ENCODE assay signal across 2 worm cellular contexts in the genomic region with DNA sequence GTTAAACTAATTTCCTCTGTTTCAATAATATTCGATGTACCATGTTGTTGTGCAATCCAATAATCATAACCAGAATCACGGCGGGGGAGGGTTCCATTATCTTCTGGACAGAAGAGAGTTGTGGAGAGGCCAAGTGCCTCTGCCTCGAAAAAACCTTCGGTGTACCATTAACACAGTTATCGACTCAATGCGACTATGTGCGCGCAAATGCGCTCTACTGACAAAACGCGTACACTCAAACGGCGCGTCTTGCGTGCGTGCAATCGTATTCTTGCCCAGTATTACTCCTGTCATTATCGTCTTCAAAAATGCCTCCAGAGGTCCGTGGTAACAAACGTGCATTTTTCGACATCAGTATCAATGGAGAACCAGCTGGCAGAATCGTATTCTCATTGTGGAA.
TF ChIP-seq lines count a peak whose summit lies in the region.

TSS of gene cyn-8 (plus strand) at position 217 of the 400 bp plus-strand sequence.

TF ChIP-seq in whole organism, L1 larva, 84 proteins besides CTCF, POLR2A, EP300 and RAD21 (continued from another document):
- TF ChIP-seq snu-23 (GFP tag; optimal IDR thresholded peaks at IDR 0.05; lab: Kevin White, UChicago) (peak; percentile 53), unc-30 (tag; optimal IDR thresholded peaks at IDR 0.05; lab: Kevin White, UChicago) (no peak), hpl-2 (GFP tag; optimal IDR thresholded peaks at IDR 0.05; lab: Kevin White, UChicago) (no peak), lin-14 (GFP tag; optimal IDR thresholded peaks at IDR 0.05; lab: Kevin White, UChicago) (peak; percentile 49), nhr-77 (tag; optimal IDR thresholded peaks at IDR 0.05; lab: Kevin White, UChicago) (no peak), isw-1 (GFP tag; IDR thresholded peaks at IDR 0.05; lab: Robert Waterston, UW) (no peak), ceh-8 (GFP tag; optimal IDR thresholded peaks at IDR 0.05; lab: Kevin White, UChicago) (no peak), zag-1 (tag; optimal IDR thresholded peaks at IDR 0.05; lab: Kevin White, UChicago) (no peak), nhr-90 (tag; optimal IDR thresholded peaks at IDR 0.05; lab: Kevin White, UChicago; ENCODE audit: poor library complexity) (peak; percentile 9), nhr-28 (tag; optimal IDR thresholded peaks at IDR 0.05; lab: Kevin White, UChicago) (no peak), xbp-1 (tag; optimal IDR thresholded peaks at IDR 0.05; lab: Kevin White, UChicago) (peak; percentile 25), lsy-2 (tag; optimal IDR thresholded peaks at IDR 0.05; lab: Kevin White, UChicago) (peak in 1 of 2 experiments; percentile 41), nhr-12 (tag; optimal IDR thresholded peaks at IDR 0.05; lab: Kevin White, UChicago) (no peak), rnt-1 (tag; optimal IDR thresholded peaks at IDR 0.05; lab: Kevin White, UChicago) (peak; percentile 21), fkh-8 (tag; optimal IDR thresholded peaks at IDR 0.05; lab: Kevin White, UChicago) (no peak)

TF ChIP-seq in whole organism, L3 larva, 47 proteins besides CTCF, POLR2A, EP300 and RAD21 (continued from another document):
- TF ChIP-seq elt-1 (tag; optimal IDR thresholded peaks at IDR 0.05; lab: Kevin White, UChicago) (no peak), nfya-1 (tag; optimal IDR thresholded peaks at IDR 0.05; lab: Kevin White, UChicago; ENCODE audit: insufficient read depth) (no peak), ztf-4 (tag; optimal IDR thresholded peaks at IDR 0.05; lab: Kevin White, UChicago) (no peak), pha-4 (tag; optimal IDR thresholded peaks at IDR 0.05; lab: Kevin White, UChicago) (no peak), daf-12 (tag; optimal IDR thresholded peaks at IDR 0.05; lab: Kevin White, UChicago) (no peak), ztf-11 (tag; optimal IDR thresholded peaks at IDR 0.05; lab: Kevin White, UChicago) (no peak), nhr-25 (tag; optimal IDR thresholded peaks at IDR 0.05; lab: Kevin White, UChicago) (no peak)
TF ChIP-seq in whole organism, L3 larva: peak in this region for 5.
